Worm (Caenorhabditis elegans) whole organism, L4 larva: ENCODE measurements around the gene Y49F6C.8.

Source experiments
- F49E8.2 ChIP-seq: sonication (generic microtip); optimal IDR thresholded peaks from 2 replicates; lab custom pipeline; 2016; ENCODE audit warnings: missing compliant biosample characterization, mild to moderate bottlenecking, missing genetic modification characterization, borderline replicate concordance
- T26A8.4 ChIP-seq: fragments of 200-800 bp; sonication (Bioruptor generic); IDR thresholded peaks from 2 replicates; pipeline ENCODE4 v1.3.6; 2022; ENCODE audit warnings: missing genetic modification characterization, missing compliant biosample characterization
- Y105C5A.15 ChIP-seq: fragments of 200-800 bp; sonication (Bioruptor generic); IDR thresholded peaks from 2 replicates; pipeline ENCODE4 v1.3.6; 2022; ENCODE audit warnings: missing genetic modification characterization, missing compliant biosample characterization
- Y5F2A.4 ChIP-seq: fragments of 200-800 bp; sonication (Bioruptor generic); optimal IDR thresholded peaks from 2 replicates; lab custom pipeline; 2018; ENCODE audit warnings: mild to moderate bottlenecking, missing genetic modification characterization, missing compliant biosample characterization
- Y75B8A.6 ChIP-seq: fragments of 200-800 bp; sonication (Bioruptor generic); IDR thresholded peaks from 2 replicates; pipeline ENCODE4 v1.3.6; 2022; ENCODE audit warnings: missing genetic modification reagents, missing genetic modification characterization, missing compliant biosample characterization
- aha-1 ChIP-seq: fragments of 150-350 bp; peaks from one replicate; lab custom pipeline; 2014; ENCODE audit warnings: missing biosample characterization, missing genetic modification characterization
- arid-1 ChIP-seq: fragments of 200-800 bp; sonication (Bioruptor generic); conservative IDR thresholded peaks from 2 replicates; pipeline ENCODE4 v1.3.6; 2022; ENCODE audit warnings: missing genetic modification reagents, missing genetic modification characterization, missing compliant biosample characterization
- ces-1 ChIP-seq: fragments of 150-350 bp; sonication (generic microtip); optimal IDR thresholded peaks from 4 replicates; lab custom pipeline; 2014; ENCODE audit warnings: missing biosample characterization, missing genetic modification reagents, missing genetic modification characterization
- ctbp-1 ChIP-seq: fragments of 200-800 bp; sonication (Bioruptor generic); IDR thresholded peaks from 2 replicates; pipeline ENCODE4 v1.3.6; 2022; ENCODE audit warnings: missing genetic modification reagents, missing genetic modification characterization, missing compliant biosample characterization
- dmd-6 ChIP-seq: fragments of 200-800 bp; sonication (Bioruptor generic); IDR thresholded peaks from 2 replicates; pipeline ENCODE4 v1.3.6; 2022; ENCODE audit warnings: missing genetic modification reagents, missing genetic modification characterization, missing compliant biosample characterization
- dmd-9 ChIP-seq: fragments of 200-800 bp; sonication (Bioruptor generic); IDR thresholded peaks from 2 replicates; pipeline ENCODE4 v1.3.6; 2022; ENCODE audit warnings: missing genetic modification reagents, missing genetic modification characterization, missing compliant biosample characterization
- dpl-1 ChIP-seq: fragments of 150-350 bp; optimal IDR thresholded peaks from 2 replicates; lab custom pipeline; 2014; ENCODE audit warnings: missing biosample characterization, missing genetic modification reagents, missing genetic modification characterization
- duxl-1 ChIP-seq: sonication (generic microtip); optimal IDR thresholded peaks from 2 replicates; lab custom pipeline; 2016; ENCODE audit warnings: mild to moderate bottlenecking, missing genetic modification characterization, moderate library complexity, missing compliant biosample characterization; ENCODE audit not compliant: poor library complexity
- egl-27 ChIP-seq: sonication (generic microtip); optimal IDR thresholded peaks from 3 replicates; lab custom pipeline; 2017; ENCODE audit warnings: missing biosample characterization, missing genetic modification reagents, missing genetic modification characterization
- lim-7 ChIP-seq: fragments of 200-800 bp; sonication (Bioruptor generic); IDR thresholded peaks from 2 replicates; pipeline ENCODE4 v1.3.6; 2022; ENCODE audit warnings: missing genetic modification characterization, missing compliant biosample characterization
- lsy-2 ChIP-seq, 2 experiments: fragments of 150-350 bp in 1 of 2; sonication (generic microtip) in 1 of 2; optimal IDR thresholded peaks; 2 replicates each; lab custom pipeline; 2014 to 2017; ENCODE audit warnings: missing biosample characterization in 2 of 2, missing genetic modification characterization in 2 of 2
- madf-5 ChIP-seq, 2 experiments: fragments of 200-800 bp; sonication (Bioruptor generic); IDR thresholded peaks; 2 replicates each; pipeline ENCODE4 v1.3.6; 2022; ENCODE audit warnings: missing compliant biosample characterization in 2 of 2, missing genetic modification characterization in 2 of 2
- madf-9 ChIP-seq: fragments of 200-800 bp; sonication (Bioruptor generic); conservative IDR thresholded peaks from 2 replicates; pipeline ENCODE4 v1.3.6; 2022; ENCODE audit warnings: missing genetic modification reagents, missing genetic modification characterization, missing compliant biosample characterization
- mdl-1 ChIP-seq, 2 experiments: fragments of 150-350 bp in 1 of 2; sonication (generic microtip) in 1 of 2; optimal IDR thresholded peaks; 2 replicates each; lab custom pipeline; 2014 to 2017; ENCODE audit warnings: missing biosample characterization in 2 of 2, missing genetic modification characterization in 2 of 2
- mxl-3 ChIP-seq: fragments of 200-800 bp; sonication (Bioruptor generic); optimal IDR thresholded peaks from 2 replicates; lab custom pipeline; 2018; ENCODE audit warnings: mild to moderate bottlenecking, missing genetic modification characterization, missing compliant biosample characterization
- nhr-102 ChIP-seq: sonication (generic microtip); optimal IDR thresholded peaks from 2 replicates; lab custom pipeline; 2016; ENCODE audit warnings: mild to moderate bottlenecking, missing genetic modification characterization, moderate library complexity, missing compliant biosample characterization
- nhr-11 ChIP-seq: fragments of 150-350 bp; optimal IDR thresholded peaks from 2 replicates; lab custom pipeline; 2014; ENCODE audit warnings: missing biosample characterization, missing genetic modification characterization
- nhr-42 ChIP-seq: fragments of 200-800 bp; sonication (Bioruptor generic); IDR thresholded peaks from 2 replicates; pipeline ENCODE4 v1.3.6; 2022; ENCODE audit warnings: missing genetic modification characterization, missing compliant biosample characterization
- nhr-76 ChIP-seq: fragments of 150-350 bp; optimal IDR thresholded peaks from 2 replicates; lab custom pipeline; 2014; ENCODE audit warnings: missing biosample characterization, missing genetic modification characterization
- pqm-1 ChIP-seq: sonication (generic microtip); optimal IDR thresholded peaks from 2 replicates; lab custom pipeline; 2017; ENCODE audit warnings: missing biosample characterization, missing genetic modification characterization
- skn-1 ChIP-seq: fragments of 150-350 bp; optimal IDR thresholded peaks from 2 replicates; lab custom pipeline; 2014; ENCODE audit warnings: missing biosample characterization, missing genetic modification characterization
- spr-1 ChIP-seq: sonication (generic microtip); optimal IDR thresholded peaks from 2 replicates; lab custom pipeline; 2016; ENCODE audit warnings: mild to moderate bottlenecking, missing genetic modification characterization, missing compliant biosample characterization
- tra-1 ChIP-seq: fragments of 200-800 bp; sonication (Bioruptor generic); IDR thresholded peaks from 2 replicates; pipeline ENCODE4 v1.3.6; 2022; ENCODE audit warnings: missing genetic modification reagents, missing genetic modification characterization, missing compliant biosample characterization
- unc-62 ChIP-seq, 3 experiments: fragments of 150-350 bp in 1 of 3; sonication (generic microtip); optimal IDR thresholded peaks in 2 of 3; peaks in 1 of 3; 1 replicate in 1 of 3; 2 replicates in 2 of 3; lab custom pipeline; 2014 to 2017; ENCODE audit warnings: missing biosample characterization in 3 of 3, missing genetic modification characterization in 3 of 3, missing genetic modification reagents in 3 of 3, missing genotype in 1 of 3
- zip-2 ChIP-seq: fragments of 150-350 bp; optimal IDR thresholded peaks from 2 replicates; lab custom pipeline; 2014; ENCODE audit warnings: missing biosample characterization, missing genetic modification characterization
- ztf-7 ChIP-seq: fragments of 150-350 bp; optimal IDR thresholded peaks from 2 replicates; lab custom pipeline; 2014; ENCODE audit warnings: missing biosample characterization, missing genetic modification characterization

The Y49F6C.8 gene

DNA sequence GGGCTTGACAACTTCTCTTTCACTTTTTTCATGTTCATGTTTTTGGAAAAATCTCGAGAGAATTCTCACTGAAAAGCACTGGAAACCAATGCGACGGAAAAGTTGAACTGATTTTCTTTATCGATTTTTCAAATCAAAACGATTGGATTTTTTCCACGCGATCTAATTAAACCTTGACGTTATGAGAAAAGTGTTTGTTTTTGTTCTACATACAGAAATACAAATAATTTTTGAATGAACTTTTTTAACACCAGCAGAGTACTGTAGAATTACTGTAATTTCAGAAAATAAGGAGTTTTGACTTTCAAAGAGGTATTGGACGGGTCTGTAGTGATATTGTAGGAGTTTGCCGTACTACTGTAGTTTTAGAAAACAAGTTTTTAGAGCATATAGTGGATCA lies 32.9 kb upstream of the Y49F6C.8 start, which contains the start of gene nep-10:
Gene nep-10 (minus strand): TSS at position 101 of the 400 bp plus-strand sequence.
- TF ChIP-seq arid-1 (GFP tag; lab: Robert Waterston, UW) (no peak), ctbp-1 (GFP tag; lab: Robert Waterston, UW) (no peak), pqm-1 (tag; lab: Kevin White, UChicago) (no peak), ztf-7 (tag; lab: Kevin White, UChicago) (no peak), tra-1 (GFP tag; lab: Robert Waterston, UW) (no peak), mxl-3 (no peak), madf-5 (GFP tag; IDR thresholded peaks at IDR 0.05; lab: Robert Waterston, UW) (no peak), mdl-1 (tag; optimal IDR thresholded peaks at IDR 0.05; lab: Kevin White, UChicago) (no peak), Y5F2A.4 (no peak), zip-2 (tag; lab: Kevin White, UChicago) (no peak), spr-1 (tag; lab: Kevin White, UChicago) (no peak), dpl-1 (no peak), egl-27 (tag; lab: Kevin White, UChicago) (no peak), dmd-6 (GFP tag; lab: Robert Waterston, UW) (no peak), skn-1 (tag; lab: Kevin White, UChicago) (no peak), madf-9 (GFP tag; lab: Robert Waterston, UW) (no peak), duxl-1 (tag; lab: Kevin White, UChicago) (no peak), dmd-9 (no peak)

ce11 chrII:3399212-3399611 lies 29.3 kb upstream of the Y49F6C.8 start, which contains the start of gene nep-9:
nep-9 (minus strand) TSS chrII:3399312.
- TF ChIP-seq aha-1 (tag; lab: Kevin White, UChicago) (peak; percentile 24), lsy-2 (tag; optimal IDR thresholded peaks at IDR 0.05; lab: Kevin White, UChicago) (no peak), dmd-9 (no peak)

DNA sequence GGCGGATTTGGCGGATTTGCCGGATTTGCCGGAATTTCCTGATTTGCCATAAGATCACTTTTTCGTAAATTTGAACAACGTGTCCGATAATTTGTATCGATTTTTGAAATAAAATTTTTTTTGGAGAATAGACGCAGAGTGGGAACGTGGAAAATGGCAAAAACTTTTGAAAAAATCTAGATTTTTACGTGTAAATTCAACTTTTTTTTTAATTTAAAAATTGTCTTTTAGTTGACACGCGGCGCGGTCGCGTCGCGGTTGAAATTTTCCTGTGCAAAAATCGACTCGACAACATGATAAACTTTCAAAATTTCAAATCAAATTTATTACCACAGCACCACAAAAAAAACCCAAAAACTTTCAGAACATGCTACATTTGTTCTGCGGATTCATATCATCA lies 25.6 kb upstream of the Y49F6C.8 start, which contains the start of gene nep-20:
Gene nep-20 (minus strand): TSS at position 101 of the 400 bp plus-strand sequence.
- TF ChIP-seq unc-62 (GFP tag; optimal IDR thresholded peaks at IDR 0.05 in 1 of 2; lab: Kevin White, UChicago) (peak in 1 of 2 experiments; percentile 15), unc-62 (tag; optimal IDR thresholded peaks at IDR 0.05; lab: Kevin White, UChicago) (no peak), nhr-42 (GFP tag; lab: Robert Waterston, UW) (no peak)

DNA sequence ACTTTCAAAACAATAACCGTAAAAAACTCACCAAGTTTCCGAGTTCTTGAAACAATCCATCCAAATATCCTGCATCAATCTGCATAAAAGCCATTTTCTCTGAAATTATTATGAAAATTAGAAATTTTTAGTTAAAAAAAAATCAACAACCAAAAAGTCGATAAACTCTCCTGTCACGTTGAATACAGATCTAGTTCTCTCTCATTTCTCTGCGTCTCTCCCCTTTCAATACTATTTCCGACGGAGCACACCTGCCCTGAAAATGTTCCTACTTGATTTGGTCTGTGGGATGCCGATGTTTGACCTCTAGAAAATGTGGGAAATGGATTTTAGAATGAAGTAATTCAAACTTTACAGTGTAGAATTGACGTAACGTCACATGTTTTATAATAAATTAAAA lies 17.6 kb upstream of the Y49F6C.8 start, which contains the start of gene T06D4.6:
Gene T06D4.6 (minus strand): TSS at position 101 of the 400 bp plus-strand sequence.
- TF ChIP-seq tra-1 (GFP tag; lab: Robert Waterston, UW), result no peak
- no peak for TF ChIP-seq ctbp-1 (GFP tag; lab: Robert Waterston, UW)
- no peak for TF ChIP-seq lim-7 (GFP tag; lab: Robert Waterston, UW)
- TF ChIP-seq Y75B8A.6, result no peak
- TF ChIP-seq T26A8.4, result no peak
- no peak for TF ChIP-seq F49E8.2 (tag; lab: Kevin White, UChicago)
- no peak for TF ChIP-seq arid-1 (GFP tag; lab: Robert Waterston, UW)
- TF ChIP-seq ces-1 (GFP tag; lab: Kevin White, UChicago), result no peak
- no peak for TF ChIP-seq nhr-11 (tag; lab: Kevin White, UChicago)
- no peak for TF ChIP-seq Y105C5A.15 (GFP tag; lab: Robert Waterston, UW)
- no peak for TF ChIP-seq nhr-102 (tag; lab: Kevin White, UChicago)

DNA sequence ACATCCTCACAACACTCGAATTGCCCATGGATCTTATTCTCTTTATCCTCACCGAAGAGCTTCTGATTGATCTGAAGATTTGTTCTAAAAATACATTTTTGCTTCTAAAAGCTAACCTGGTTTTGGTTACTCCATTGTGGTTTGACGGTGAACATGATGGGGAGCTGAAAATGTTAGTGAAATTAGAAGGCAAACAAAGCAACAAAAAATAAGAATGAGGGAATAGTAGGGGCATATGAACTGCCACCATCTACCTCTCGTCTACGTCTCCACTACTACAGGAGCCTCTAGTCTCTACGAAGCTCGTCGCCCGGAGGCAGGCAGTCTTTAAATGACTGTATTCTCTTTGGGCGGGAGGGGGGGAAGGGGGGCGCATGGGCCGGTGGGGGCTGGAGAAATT lies 15.8 kb upstream of the Y49F6C.8 start, which contains the start of gene T06D4.2:
Gene T06D4.2 (minus strand): TSS at position 170 of the 400 bp plus-strand sequence.
- TF ChIP-seq nhr-76 (tag; lab: Kevin White, UChicago) (no peak), aha-1 (tag; lab: Kevin White, UChicago) (peak; percentile 93)
